ENCODE assay signal across 1 fruit fly cellular context in the genomic region with DNA sequence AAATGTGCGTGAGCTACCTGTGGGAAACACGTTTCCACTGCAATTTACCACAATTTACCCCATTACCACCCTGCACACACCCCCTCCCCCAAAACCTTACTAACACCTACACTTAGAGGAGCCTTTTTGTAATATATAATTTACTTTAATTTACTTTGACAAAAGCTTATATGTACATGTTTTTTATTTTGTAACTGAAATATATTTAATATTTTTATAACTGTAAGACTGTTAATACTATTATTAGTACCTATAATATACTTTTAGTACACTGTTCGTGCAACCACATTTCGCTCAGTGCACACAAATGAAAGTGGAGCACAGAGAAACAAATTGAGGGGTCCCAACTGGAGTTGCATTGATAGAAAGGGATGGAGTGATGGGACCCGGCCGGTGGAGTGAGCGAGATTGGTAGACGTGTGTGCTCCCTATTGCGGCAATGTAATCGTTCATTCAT.
TF ChIP-seq lines count a peak whose summit lies in the region.

No protein-coding gene starts in this region.

TF ChIP-seq in whole organism, embryonic, 481 proteins besides CTCF, POLR2A, EP300 and RAD21 (continued from another document and continues in another):
- TF ChIP-seq CG7357 (GFP tag; IDR thresholded peaks at IDR 0.05; lab: Robert Waterston, UW) (peak; percentile 75; the same call in 1 of the 3 replicates), CG8290 (GFP tag; optimal IDR thresholded peaks at IDR 0.05; lab: Kevin White, UChicago) (peak; percentile 74), CG8290 (tag; optimal IDR thresholded peaks at IDR 0.05; lab: Kevin White, UChicago) (no peak), zen (tag; optimal IDR thresholded peaks at IDR 0.05; lab: Kevin White, UChicago) (peak; percentile 83), CG1024 (GFP tag; IDR thresholded peaks at IDR 0.05; lab: Robert Waterston, UW) (0 out of 2 replicates have a peak, but pooled peaks have one; percentile 42), CG33557 (GFP tag; optimal IDR thresholded peaks at IDR 0.05; lab: Kevin White, UChicago) (peak; percentile 82), Aef1 (GFP tag; IDR thresholded peaks at IDR 0.05; lab: Robert Waterston, UW) (peak; percentile 27; the same call in 2 of the 3 replicates), Max (GFP tag; optimal IDR thresholded peaks at IDR 0.05; lab: Kevin White, UChicago) (peak; percentile 51), HLH54F (GFP tag; optimal IDR thresholded peaks at IDR 0.05; lab: Kevin White, UChicago) (no peak), caup (GFP tag; optimal IDR thresholded peaks at IDR 0.05; lab: Kevin White, UChicago; ENCODE audit: severe bottlenecking) (peak; percentile 20), Deaf1 (tag; optimal IDR thresholded peaks at IDR 0.05; lab: Kevin White, UChicago) (peak; percentile 64), Meics (GFP tag; optimal IDR thresholded peaks at IDR 0.05; lab: Kevin White, UChicago) (peak; percentile 52), bbx (GFP tag; IDR thresholded peaks at IDR 0.05; lab: Robert Waterston, UW; ENCODE audit: partially characterized antibody) (no peak), Sox100B (GFP tag; optimal IDR thresholded peaks at IDR 0.05; lab: Kevin White, UChicago) (peak; percentile 89), HLH4C (GFP tag; IDR thresholded peaks at IDR 0.05; lab: Robert Waterston, UW; ENCODE audit: partially characterized antibody) (no peak), dimm (GFP tag; IDR thresholded peaks at IDR 0.05; lab: Robert Waterston, UW) (no peak; the same call in 1 of the 2 replicates), btn (GFP tag; optimal IDR thresholded peaks at IDR 0.05; lab: Kevin White, UChicago) (no peak), Sry-β (GFP tag; optimal IDR thresholded peaks at IDR 0.05; lab: Kevin White, UChicago) (peak; percentile 60), wdn (GFP tag; IDR thresholded peaks at IDR 0.05; lab: Robert Waterston, UW) (no peak), CG13424 (tag; optimal IDR thresholded peaks at IDR 0.05; lab: Kevin White, UChicago) (peak; percentile 88), CG12299 (tag; optimal IDR thresholded peaks at IDR 0.05; lab: Kevin White, UChicago) (peak; percentile 69), tll (GFP tag; optimal IDR thresholded peaks at IDR 0.05; lab: Kevin White, UChicago) (no peak), jing (GFP tag; optimal IDR thresholded peaks at IDR 0.05; lab: Kevin White, UChicago) (peak; percentile 54), CG7928 (GFP tag; optimal IDR thresholded peaks at IDR 0.05; lab: Kevin White, UChicago) (no peak), Xbp1 (GFP tag; optimal IDR thresholded peaks at IDR 0.05; lab: Kevin White, UChicago) (peak; percentile 79), CG10654 (GFP tag; optimal IDR thresholded peaks at IDR 0.05; lab: Kevin White, UChicago) (peak; percentile 77), crp (GFP tag; optimal IDR thresholded peaks at IDR 0.05; lab: Kevin White, UChicago) (peak in 1 of 2 experiments; percentile 13), CG8281 (tag; optimal IDR thresholded peaks at IDR 0.05; lab: Kevin White, UChicago) (peak; percentile 98), chn (GFP tag; optimal IDR thresholded peaks at IDR 0.05; lab: Kevin White, UChicago) (peak; percentile 7), disco-r (GFP tag; optimal IDR thresholded peaks at IDR 0.05; lab: Kevin White, UChicago) (no peak), Dp (GFP tag; optimal IDR thresholded peaks at IDR 0.05; lab: Kevin White, UChicago) (no peak), lab (GFP tag; optimal IDR thresholded peaks at IDR 0.05; lab: Kevin White, UChicago) (peak; percentile 80), danr (GFP tag; IDR thresholded peaks at IDR 0.05; lab: Robert Waterston, UW) (0 out of 2 replicates have a peak, but pooled peaks have one; percentile 23), CG13287 (GFP tag; IDR thresholded peaks at IDR 0.05; lab: Robert Waterston, UW; ENCODE audit: partially characterized antibody) (no peak), onecut (GFP tag; IDR thresholded peaks at IDR 0.05; lab: Robert Waterston, UW) (peak; percentile 58), yki (optimal IDR thresholded peaks at IDR 0.05; lab: Kevin White, UChicago) (no peak), Dek (tag; optimal IDR thresholded peaks at IDR 0.05; lab: Kevin White, UChicago) (peak; percentile 55), Hmx (GFP tag; optimal IDR thresholded peaks at IDR 0.05; lab: Kevin White, UChicago) (no peak), mam (GFP tag; optimal IDR thresholded peaks at IDR 0.05; lab: Kevin White, UChicago) (no peak), bigmax (GFP tag; optimal IDR thresholded peaks at IDR 0.05; lab: Kevin White, UChicago) (no peak), ase (GFP tag; IDR thresholded peaks at IDR 0.05; lab: Robert Waterston, UW) (peak; percentile 53; the same call in 1 of the 3 replicates), twi (tag; optimal IDR thresholded peaks at IDR 0.05; lab: Kevin White, UChicago) (peak; percentile 72), NC2β (GFP tag; optimal IDR thresholded peaks at IDR 0.05; lab: Kevin White, UChicago) (no peak), cad (GFP tag; optimal IDR thresholded peaks at IDR 0.05; lab: Kevin White, UChicago) (no peak), CG11398 (GFP tag; optimal IDR thresholded peaks at IDR 0.05; lab: Kevin White, UChicago) (no peak), CG12104 (GFP tag; optimal IDR thresholded peaks at IDR 0.05; lab: Kevin White, UChicago) (peak; percentile 54), CG4404 (GFP tag; IDR thresholded peaks at IDR 0.05; lab: Robert Waterston, UW) (peak; percentile 55), CG30020 (tag; optimal IDR thresholded peaks at IDR 0.05; lab: Kevin White, UChicago) (peak; percentile 68), ems (GFP tag; optimal IDR thresholded peaks at IDR 0.05; lab: Kevin White, UChicago) (no peak), kni (GFP tag; optimal IDR thresholded peaks at IDR 0.05; lab: Kevin White, UChicago) (peak; percentile 97), bcd (GFP tag; optimal IDR thresholded peaks at IDR 0.05; lab: Kevin White, UChicago) (peak; percentile 80), ara (GFP tag; IDR thresholded peaks at IDR 0.05; lab: Robert Waterston, UW) (peak; percentile 77), CG9876 (GFP tag; optimal IDR thresholded peaks at IDR 0.05; lab: Kevin White, UChicago) (no peak), zfh2 (GFP tag; optimal IDR thresholded peaks at IDR 0.05; lab: Kevin White, UChicago) (no peak), bowl (GFP tag; IDR thresholded peaks at IDR 0.05; lab: Robert Waterston, UW) (0 out of 2 replicates have a peak, but pooled peaks have one; percentile 9), rib (GFP tag; IDR thresholded peaks at IDR 0.05; lab: Robert Waterston, UW) (no peak), Nf-YB (GFP tag; optimal IDR thresholded peaks at IDR 0.05; lab: Kevin White, UChicago) (peak; percentile 72), slbo (GFP tag; IDR thresholded peaks at IDR 0.05; lab: Robert Waterston, UW) (peak; percentile 59), CG1792 (GFP tag; optimal IDR thresholded peaks at IDR 0.05; lab: Kevin White, UChicago) (no peak), Mad (GFP tag; optimal IDR thresholded peaks at IDR 0.05; lab: Kevin White, UChicago) (peak; percentile 31), CG15479 (GFP tag; optimal IDR thresholded peaks at IDR 0.05; lab: Kevin White, UChicago) (no peak), CG13624 (GFP tag; optimal IDR thresholded peaks at IDR 0.05; lab: Kevin White, UChicago) (no peak), ranshi (GFP tag; IDR thresholded peaks at IDR 0.05; lab: Robert Waterston, UW) (peak; percentile 72; the same call in 1 of the 2 replicates), pum (GFP tag; optimal IDR thresholded peaks at IDR 0.05; lab: Kevin White, UChicago) (no peak), lola (GFP tag; optimal IDR thresholded peaks at IDR 0.05; lab: Kevin White, UChicago) (peak in 1 of 3 experiments; percentile 94), E2f1 (GFP tag; IDR thresholded peaks at IDR 0.05; lab: Robert Waterston, UW) (peak; percentile 60), B-H2 (GFP tag; optimal IDR thresholded peaks at IDR 0.05; lab: Kevin White, UChicago) (no peak), wor (GFP tag; IDR thresholded peaks at IDR 0.05; lab: Robert Waterston, UW) (peak; percentile 87), CG43689 (GFP tag; IDR thresholded peaks at IDR 0.05; lab: Robert Waterston, UW) (no peak), CG10543 (GFP tag; optimal IDR thresholded peaks at IDR 0.05; lab: Kevin White, UChicago) (peak; percentile 54), Hr39 (optimal IDR thresholded peaks at IDR 0.05; lab: Kevin White, UChicago) (no peak), fd102C (GFP tag; optimal IDR thresholded peaks at IDR 0.05; lab: Kevin White, UChicago) (no peak), gro (GFP tag; optimal IDR thresholded peaks at IDR 0.05; lab: Kevin White, UChicago) (no peak), CG18764 (GFP tag; optimal IDR thresholded peaks at IDR 0.05; lab: Kevin White, UChicago) (peak; percentile 57), CG2875 (GFP tag; optimal IDR thresholded peaks at IDR 0.05; lab: Kevin White, UChicago) (peak; percentile 85), knrl (GFP tag; IDR thresholded peaks at IDR 0.05; lab: Robert Waterston, UW; ENCODE audit: partially characterized antibody) (no peak), grn (GFP tag; optimal IDR thresholded peaks at IDR 0.05; lab: Kevin White, UChicago) (no peak), mirr (GFP tag; optimal IDR thresholded peaks at IDR 0.05; lab: Kevin White, UChicago) (no peak), CG8924 (tag; optimal IDR thresholded peaks at IDR 0.05; lab: Kevin White, UChicago) (peak; percentile 93), dm (GFP tag; optimal IDR thresholded peaks at IDR 0.05; lab: Kevin White, UChicago) (no peak), gcm2 (GFP tag; optimal IDR thresholded peaks at IDR 0.05; lab: Kevin White, UChicago) (no peak), Dad (GFP tag; optimal IDR thresholded peaks at IDR 0.05; lab: Kevin White, UChicago) (no peak), HmgD (GFP tag; optimal IDR thresholded peaks at IDR 0.05; lab: Kevin White, UChicago) (no peak), aop (GFP tag; IDR thresholded peaks at IDR 0.05; lab: Robert Waterston, UW) (no peak), B-H1 (GFP tag; IDR thresholded peaks at IDR 0.05; lab: Robert Waterston, UW) (peak; percentile 60), salm (tag; optimal IDR thresholded peaks at IDR 0.05; lab: Kevin White, UChicago) (peak; percentile 52), Hr51 (GFP tag; optimal IDR thresholded peaks at IDR 0.05; lab: Kevin White, UChicago) (peak in 1 of 2 experiments; percentile 80), CG32772 (GFP tag; IDR thresholded peaks at IDR 0.05; lab: Robert Waterston, UW) (peak; percentile 85), CG17361 (GFP tag; IDR thresholded peaks at IDR 0.05; lab: Robert Waterston, UW) (peak; percentile 94), CG18011 (GFP tag; optimal IDR thresholded peaks at IDR 0.05; lab: Kevin White, UChicago) (no peak), jumu (GFP tag; optimal IDR thresholded peaks at IDR 0.05; lab: Kevin White, UChicago) (no peak), CG18476 (GFP tag; optimal IDR thresholded peaks at IDR 0.05; lab: Kevin White, UChicago) (peak; percentile 40), CG14014 (GFP tag; IDR thresholded peaks at IDR 0.05; lab: Robert Waterston, UW) (peak; percentile 51), Tbp (GFP tag; optimal IDR thresholded peaks at IDR 0.05; lab: Kevin White, UChicago) (no peak), Opbp (GFP tag; IDR thresholded peaks at IDR 0.05; lab: Robert Waterston, UW; ENCODE audit: partially characterized antibody) (0 out of 3 replicates have a peak, but pooled peaks have one; percentile 10), lilli (GFP tag; optimal IDR thresholded peaks at IDR 0.05; lab: Kevin White, UChicago) (no peak), luna (GFP tag; optimal IDR thresholded peaks at IDR 0.05; lab: Kevin White, UChicago) (no peak), Hand (GFP tag; optimal IDR thresholded peaks at IDR 0.05; lab: Kevin White, UChicago) (peak; percentile 45), chm (GFP tag; IDR thresholded peaks at IDR 0.05; lab: Robert Waterston, UW) (peak; percentile 66; the same call in 1 of the 2 replicates), trh (GFP tag; optimal IDR thresholded peaks at IDR 0.05; lab: Kevin White, UChicago) (peak; percentile 32), Nf-YA (GFP tag; IDR thresholded peaks at IDR 0.05; lab: Robert Waterston, UW) (peak; percentile 63), Hr78 (GFP tag; optimal IDR thresholded peaks at IDR 0.05; lab: Kevin White, UChicago) (peak in 1 of 2 experiments; percentile 87), nmo (GFP tag; optimal IDR thresholded peaks at IDR 0.05; lab: Kevin White, UChicago) (peak; percentile 95), CG3281 (GFP tag; optimal IDR thresholded peaks at IDR 0.05; lab: Kevin White, UChicago) (peak; percentile 52), CG9609 (GFP tag; optimal IDR thresholded peaks at IDR 0.05; lab: Kevin White, UChicago) (no peak), abd-A (tag; optimal IDR thresholded peaks at IDR 0.05; lab: Kevin White, UChicago) (peak; percentile 48), Kr (GFP tag; optimal IDR thresholded peaks at IDR 0.05; lab: Kevin White, UChicago) (no peak), CG16779 (GFP tag; IDR thresholded peaks at IDR 0.05; lab: Robert Waterston, UW) (no peak), CG17802 (tag; optimal IDR thresholded peaks at IDR 0.05; lab: Kevin White, UChicago) (peak; percentile 67), sob (GFP tag; IDR thresholded peaks at IDR 0.05; lab: Robert Waterston, UW) (no peak), H2.0 (GFP tag; IDR thresholded peaks at IDR 0.05; lab: Robert Waterston, UW) (peak; percentile 61), Mrtf (GFP tag; IDR thresholded peaks at IDR 0.05; lab: Robert Waterston, UW) (peak; percentile 22; the same call in 1 of the 3 replicates), CG6175 (GFP tag; IDR thresholded peaks at IDR 0.05; lab: Robert Waterston, UW) (no peak), CG6272 (GFP tag; IDR thresholded peaks at IDR 0.05; lab: Robert Waterston, UW) (peak; percentile 69), Rfx (GFP tag; IDR thresholded peaks at IDR 0.05; lab: Robert Waterston, UW) (no peak; the same call in 1 of the 2 replicates), CG18599 (GFP tag; optimal IDR thresholded peaks at IDR 0.05; lab: Kevin White, UChicago) (peak; percentile 83), CG4360 (GFP tag; IDR thresholded peaks at IDR 0.05; lab: Robert Waterston, UW) (peak; percentile 51; the same call in 1 of the 2 replicates), CG4328 (GFP tag; optimal IDR thresholded peaks at IDR 0.05; lab: Kevin White, UChicago) (peak; percentile 57), dati (GFP tag; IDR thresholded peaks at IDR 0.05; lab: Robert Waterston, UW) (no peak), CHES-1-like (GFP tag; optimal IDR thresholded peaks at IDR 0.05; lab: Kevin White, UChicago) (no peak), CG6254 (GFP tag; optimal IDR thresholded peaks at IDR 0.05; lab: Kevin White, UChicago) (peak; percentile 80), org-1 (GFP tag; optimal IDR thresholded peaks at IDR 0.05; lab: Kevin White, UChicago) (peak; percentile 64), Dfd (GFP tag; optimal IDR thresholded peaks at IDR 0.05; lab: Kevin White, UChicago) (no peak), D19A (tag; optimal IDR thresholded peaks at IDR 0.05; lab: Kevin White, UChicago) (peak; percentile 92), CG9817 (tag; optimal IDR thresholded peaks at IDR 0.05; lab: Kevin White, UChicago) (peak; percentile 62), Med (GFP tag; lab: Kevin White, UChicago) (peak; percentile 73)
